Fruit fly (Drosophila melanogaster) whole organism, embryonic: ENCODE measurements around the gene His3.3B.

Experiments
- Asciz ChIP-seq: fragments of 200-800 bp; sonication (Bioruptor generic); optimal IDR thresholded peaks from 2 replicates; lab custom pipeline; 2017; ENCODE audit warnings: missing biosample characterization, mild to moderate bottlenecking, missing genetic modification characterization, missing genetic modification reagents
- Blimp-1 ChIP-seq: fragments of 200-800 bp; sonication (Bioruptor generic); optimal IDR thresholded peaks from 3 replicates; lab custom pipeline; 2018; ENCODE audit warnings: missing biosample characterization, missing genetic modification characterization, mild to moderate bottlenecking, moderate library complexity, missing genetic modification reagents
- CG10462 ChIP-seq: fragments of 200-800 bp; sonication (Bioruptor generic); optimal IDR thresholded peaks from 2 replicates; lab custom pipeline; 2016; ENCODE audit warnings: missing biosample characterization, missing genetic modification characterization
- CG11093 ChIP-seq: fragments of 200-800 bp; sonication (Bioruptor generic); IDR thresholded peaks from 3 replicates; pipeline ENCODE4 v1.3.6; 2022; ENCODE audit warnings: missing biosample characterization, missing genetic modification characterization
- CG12155 ChIP-seq: fragments of 200-800 bp; sonication (Bioruptor generic); optimal IDR thresholded peaks from 3 replicates; lab custom pipeline; 2016; ENCODE audit warnings: missing biosample characterization, missing genetic modification characterization
- CG12219 ChIP-seq: fragments of 200-800 bp; sonication (Bioruptor generic); optimal IDR thresholded peaks from 3 replicates; lab custom pipeline; 2018; ENCODE audit warnings: missing biosample characterization, mild to moderate bottlenecking, missing genetic modification characterization
- CG14710 ChIP-seq: fragments of 200-800 bp; sonication (Bioruptor generic); optimal IDR thresholded peaks from 3 replicates; lab custom pipeline; 2019; ENCODE audit warnings: missing biosample characterization, mild to moderate bottlenecking, missing genetic modification characterization, moderate library complexity
- CG15479 ChIP-seq: fragments of 200-800 bp; sonication (Bioruptor generic); optimal IDR thresholded peaks from 3 replicates; lab custom pipeline; 2019; ENCODE audit warnings: missing biosample characterization, mild to moderate bottlenecking, missing genetic modification characterization, moderate library complexity
- CG17802 ChIP-seq: fragments of 200-800 bp; sonication (Bioruptor generic); optimal IDR thresholded peaks from 2 replicates; lab custom pipeline; 2018; ENCODE audit warnings: missing biosample characterization, mild to moderate bottlenecking, missing genetic modification characterization, moderate library complexity
- CG1832 ChIP-seq: fragments of 200-800 bp; sonication (Bioruptor generic); optimal IDR thresholded peaks from 2 replicates; lab custom pipeline; 2017; ENCODE audit warnings: missing biosample characterization, mild to moderate bottlenecking, missing genetic modification characterization, inconsistent platforms
- CG2120 ChIP-seq: fragments of 200-800 bp; sonication (Bioruptor generic); optimal IDR thresholded peaks from 3 replicates; lab custom pipeline; 2016; ENCODE audit warnings: missing biosample characterization, missing genetic modification characterization
- CG30431 ChIP-seq: fragments of 200-800 bp; sonication (Bioruptor generic); optimal IDR thresholded peaks from 2 replicates; lab custom pipeline; 2017; ENCODE audit warnings: missing biosample characterization, missing genetic modification characterization
- CG3281 ChIP-seq: fragments of 200-800 bp; sonication (Bioruptor generic); optimal IDR thresholded peaks from 3 replicates; lab custom pipeline; 2017; ENCODE audit warnings: missing biosample characterization, mild to moderate bottlenecking, missing genetic modification characterization
- CG34376 ChIP-seq: fragments of 200-800 bp; sonication (Bioruptor generic); optimal IDR thresholded peaks from 2 replicates; lab custom pipeline; 2018; ENCODE audit warnings: missing biosample characterization, mild to moderate bottlenecking, missing genetic modification characterization
- CG4328 ChIP-seq: fragments of 200-800 bp; sonication (Bioruptor generic); optimal IDR thresholded peaks from 3 replicates; lab custom pipeline; 2017; ENCODE audit warnings: missing biosample characterization, missing genetic modification reagents, missing genetic modification characterization
- CG8089 ChIP-seq: fragments of 200-800 bp; sonication (Bioruptor generic); optimal IDR thresholded peaks from 3 replicates; lab custom pipeline; 2016; ENCODE audit warnings: missing biosample characterization, missing genetic modification characterization
- CG8290 ChIP-seq, 3 experiments: fragments of 200-800 bp; sonication (Bioruptor generic); optimal IDR thresholded peaks; 2 replicates each; lab custom pipeline; 2016 to 2019; ENCODE audit warnings: missing biosample characterization in 3 of 3, missing genetic modification characterization in 3 of 3, mild to moderate bottlenecking in 2 of 3, moderate library complexity in 1 of 3
- CTCF ChIP-seq: fragments of 200-800 bp; sonication (Bioruptor generic); optimal IDR thresholded peaks from 2 replicates; lab custom pipeline; 2017; ENCODE audit warnings: missing biosample characterization, mild to moderate bottlenecking, missing genetic modification characterization, moderate library complexity
- CoRest ChIP-seq: fragments of 200-800 bp; sonication (Bioruptor generic); optimal IDR thresholded peaks from 3 replicates; lab custom pipeline; 2018; ENCODE audit warnings: missing biosample characterization, mild to moderate bottlenecking, missing genetic modification characterization, moderate library complexity
- Deaf1 ChIP-seq: fragments of 200-800 bp; optimal IDR thresholded peaks from 3 replicates; lab custom pipeline; 2019; ENCODE audit warnings: missing biosample characterization, mild to moderate bottlenecking, missing genetic modification characterization, moderate library complexity
- Dref ChIP-seq: fragments of 200-800 bp; sonication (Bioruptor generic); IDR thresholded peaks from 2 replicates; pipeline ENCODE4 v1.3.6; 2022; ENCODE audit warnings: missing biosample characterization, missing genetic modification characterization
- Ets65A ChIP-seq: fragments of 200-800 bp; sonication (Bioruptor generic); peaks from one replicate; lab custom pipeline; 2016; ENCODE audit warnings: missing biosample characterization, missing genetic modification characterization
- Fer3 ChIP-seq: fragments of 200-800 bp; sonication (Bioruptor generic); optimal IDR thresholded peaks from 2 replicates; lab custom pipeline; 2018; ENCODE audit warnings: missing biosample characterization, mild to moderate bottlenecking, missing genetic modification characterization, moderate library complexity
- Max ChIP-seq: fragments of 200-800 bp; sonication (Bioruptor generic); optimal IDR thresholded peaks from 2 replicates; lab custom pipeline; 2016; ENCODE audit warnings: missing biosample characterization, mild to moderate bottlenecking, missing genetic modification characterization
- NC2α ChIP-seq: fragments of 200-800 bp; sonication (Bioruptor generic); optimal IDR thresholded peaks from 2 replicates; lab custom pipeline; 2016; ENCODE audit warnings: missing biosample characterization, missing genetic modification characterization
- Nf-YA ChIP-seq: fragments of 200-800 bp; sonication (Bioruptor generic); IDR thresholded peaks from 2 replicates; pipeline ENCODE4 v1.3.6; 2022; ENCODE audit warnings: missing biosample characterization, missing genetic modification characterization
- Side ChIP-seq: fragments of 200-800 bp; sonication (Bioruptor generic); optimal IDR thresholded peaks from 2 replicates; lab custom pipeline; 2016; ENCODE audit warnings: missing biosample characterization, missing genetic modification characterization
- Sin3A ChIP-seq: fragments of >200 bp; optimal IDR thresholded peaks from 2 replicates; lab custom pipeline; 2018
- Xrp1 ChIP-seq: fragments of 200-800 bp; sonication (Bioruptor generic); IDR thresholded peaks from 2 replicates; pipeline ENCODE4 v1.3.6; 2022; ENCODE audit warnings: missing biosample characterization, missing genetic modification characterization
- ato ChIP-seq: fragments of 200-800 bp; sonication (Bioruptor generic); IDR thresholded peaks from 2 replicates; pipeline ENCODE4 v1.3.6; 2022; ENCODE audit warnings: missing biosample characterization, missing genetic modification characterization; ENCODE audit not compliant: partially characterized antibody
- cg ChIP-seq: fragments of 200-800 bp; sonication (Bioruptor generic); optimal IDR thresholded peaks from 3 replicates; lab custom pipeline; 2019; ENCODE audit warnings: missing biosample characterization, mild to moderate bottlenecking, missing genetic modification characterization, moderate library complexity
- chinmo ChIP-seq: fragments of 200-800 bp; sonication (Bioruptor generic); IDR thresholded peaks from 4 replicates; pipeline ENCODE4 v1.3.6; 2022; ENCODE audit warnings: missing biosample characterization, missing genetic modification characterization; ENCODE audit not compliant: partially characterized antibody
- disco-r ChIP-seq: fragments of 200-800 bp; sonication (Bioruptor generic); optimal IDR thresholded peaks from 2 replicates; lab custom pipeline; 2016; ENCODE audit warnings: missing biosample characterization, missing genetic modification characterization
- esg ChIP-seq: fragments of 200-800 bp; sonication (Bioruptor generic); conservative IDR thresholded peaks from 2 replicates; pipeline ENCODE4 v1.3.6; 2022; ENCODE audit warnings: missing biosample characterization, missing genetic modification characterization
- fd96Cb ChIP-seq: fragments of 200-800 bp; sonication (Bioruptor generic); optimal IDR thresholded peaks from 2 replicates; lab custom pipeline; 2018; ENCODE audit warnings: missing biosample characterization, mild to moderate bottlenecking, missing genetic modification characterization, moderate library complexity
- fu2 ChIP-seq: fragments of 200-800 bp; sonication (Bioruptor generic); optimal IDR thresholded peaks from 2 replicates; lab custom pipeline; 2016; ENCODE audit warnings: missing biosample characterization, missing genetic modification characterization
- gem ChIP-seq: fragments of 200-800 bp; sonication (Bioruptor generic); optimal IDR thresholded peaks from 2 replicates; lab custom pipeline; 2019; ENCODE audit warnings: missing biosample characterization, mild to moderate bottlenecking, missing genetic modification characterization, moderate library complexity
- gfzf ChIP-seq: fragments of 200-800 bp; sonication (Bioruptor generic); optimal IDR thresholded peaks from 2 replicates; lab custom pipeline; 2016; ENCODE audit warnings: missing biosample characterization, mild to moderate bottlenecking, missing genetic modification characterization, moderate library complexity
- grn ChIP-seq: fragments of 200-800 bp; sonication (Bioruptor generic); optimal IDR thresholded peaks from 3 replicates; lab custom pipeline; 2017; ENCODE audit warnings: missing biosample characterization, missing genetic modification characterization
- her ChIP-seq: fragments of 200-800 bp; sonication (Bioruptor generic); optimal IDR thresholded peaks from 2 replicates; lab custom pipeline; 2016; ENCODE audit warnings: missing biosample characterization, missing genetic modification characterization
- ind ChIP-seq: fragments of 200-800 bp; sonication (Bioruptor generic); optimal IDR thresholded peaks from 3 replicates; lab custom pipeline; 2016; ENCODE audit warnings: missing biosample characterization, missing genetic modification characterization
- knrl ChIP-seq: fragments of 200-800 bp; sonication (Bioruptor generic); IDR thresholded peaks from 3 replicates; pipeline ENCODE4 v1.3.6; 2022; ENCODE audit warnings: missing biosample characterization, missing genetic modification characterization; ENCODE audit not compliant: partially characterized antibody
- maf-S ChIP-seq: fragments of 200-800 bp; sonication (Bioruptor generic); optimal IDR thresholded peaks from 2 replicates; lab custom pipeline; 2016; ENCODE audit warnings: missing biosample characterization, missing genetic modification characterization
- pb ChIP-seq: fragments of 200-800 bp; sonication (Bioruptor generic); optimal IDR thresholded peaks from 3 replicates; lab custom pipeline; 2016; ENCODE audit warnings: missing biosample characterization, missing genetic modification characterization
- pita ChIP-seq: fragments of 200-800 bp; sonication (Bioruptor generic); optimal IDR thresholded peaks from 2 replicates; lab custom pipeline; 2017; ENCODE audit warnings: missing biosample characterization, mild to moderate bottlenecking, missing genetic modification characterization
- pum ChIP-seq: fragments of 200-800 bp; sonication (Bioruptor generic); optimal IDR thresholded peaks from 2 replicates; lab custom pipeline; 2016; ENCODE audit warnings: missing biosample characterization, missing genetic modification characterization
- sens-2 ChIP-seq: fragments of 200-800 bp; sonication (Bioruptor generic); IDR thresholded peaks from 2 replicates; pipeline ENCODE4 v1.3.6; 2022; ENCODE audit warnings: missing biosample characterization, missing genetic modification characterization
- slp2 ChIP-seq: fragments of 200-800 bp; sonication (Bioruptor generic); optimal IDR thresholded peaks from 2 replicates; lab custom pipeline; 2016; ENCODE audit warnings: missing biosample characterization, missing genetic modification characterization
- sqz ChIP-seq: fragments of 200-800 bp; sonication (Bioruptor generic); optimal IDR thresholded peaks from 3 replicates; lab custom pipeline; 2018; ENCODE audit warnings: missing biosample characterization, mild to moderate bottlenecking, missing genetic modification characterization
- zfh2 ChIP-seq: fragments of 200-800 bp; sonication (Bioruptor generic); optimal IDR thresholded peaks from 2 replicates; lab custom pipeline; 2016; ENCODE audit warnings: missing biosample characterization, missing genetic modification characterization

Gene His3.3B

DNA sequence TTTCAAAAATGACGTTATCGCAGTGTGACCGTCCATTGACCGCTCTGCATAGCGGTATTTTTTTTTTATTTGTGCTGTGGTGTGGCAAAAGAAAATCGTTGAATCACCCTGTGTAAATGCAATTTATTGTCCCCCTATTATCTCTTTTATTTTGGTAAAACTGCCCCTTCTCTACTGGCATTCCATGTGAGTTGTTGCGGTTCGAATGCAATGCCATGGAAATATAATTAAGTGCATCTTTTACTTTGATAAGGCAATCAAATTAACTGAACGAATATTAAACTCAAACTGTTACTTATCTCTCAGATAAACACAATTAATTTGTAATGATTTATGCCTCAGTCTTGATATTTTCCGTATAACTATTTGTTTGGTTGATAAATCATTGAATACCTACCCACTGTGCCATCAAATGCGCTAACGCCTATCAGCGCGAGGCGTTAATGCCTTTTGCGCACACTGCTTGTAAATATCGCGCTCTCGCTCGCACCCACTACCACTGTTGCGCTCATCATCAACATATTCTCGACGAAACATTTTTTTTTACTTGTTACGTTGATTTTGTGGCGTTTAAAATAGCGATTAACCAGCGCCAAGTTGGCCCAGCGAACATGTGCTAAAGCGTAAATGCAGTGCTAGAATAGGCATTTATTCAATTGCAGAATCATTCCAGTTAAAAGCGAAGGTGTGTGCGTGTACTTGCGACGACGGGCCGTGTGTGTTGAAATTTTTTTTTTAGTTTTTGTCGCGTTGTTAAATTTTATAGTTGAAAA, 47.2 kb downstream of the His3.3B start (continued):
- no peak for TF ChIP-seq Deaf1 (tag; lab: Kevin White, UChicago)
- TF ChIP-seq CG8089: peak; percentile 51
- no peak for TF ChIP-seq NC2α (GFP tag; lab: Kevin White, UChicago)
- TF ChIP-seq CoRest: peak; percentile 72
- TF ChIP-seq CG12219: no peak
- TF ChIP-seq cg (GFP tag; lab: Kevin White, UChicago): peak; percentile 74
- peak; percentile 31 for TF ChIP-seq Max (GFP tag; lab: Kevin White, UChicago)
- TF ChIP-seq Fer3 (tag; lab: Kevin White, UChicago): peak; percentile 18
- no peak for TF ChIP-seq chinmo (GFP tag; lab: Robert Waterston, UW)
- TF ChIP-seq fd96Cb (tag; lab: Kevin White, UChicago): peak; percentile 38
- peak; percentile 50 for TF ChIP-seq CG30431 (GFP tag; lab: Kevin White, UChicago)
- no peak for TF ChIP-seq fu2 (GFP tag; lab: Kevin White, UChicago)
- TF ChIP-seq knrl (GFP tag; lab: Robert Waterston, UW): 0 out of 3 replicates have a peak, but pooled peaks have one; percentile 22
- TF ChIP-seq maf-S: peak; percentile 52
- no peak for TF ChIP-seq Dref (GFP tag; lab: Robert Waterston, UW)
- 0 out of 3 replicates have a peak, but pooled peaks have one; percentile 28 for TF ChIP-seq CG11093 (GFP tag; lab: Robert Waterston, UW)
- TF ChIP-seq CG2120 (GFP tag; lab: Kevin White, UChicago): peak; percentile 65
- no peak for TF ChIP-seq disco-r
- no peak for TF ChIP-seq CG10462 (GFP tag; lab: Kevin White, UChicago)
- TF ChIP-seq gem (tag; lab: Kevin White, UChicago): peak; percentile 69
- no peak for TF ChIP-seq sens-2 (GFP tag; lab: Robert Waterston, UW)
- peak; percentile 38; the same call in 1 of the 2 replicates for TF ChIP-seq Xrp1 (GFP tag; lab: Robert Waterston, UW)
- peak; percentile 52 for TF ChIP-seq CG1832 (GFP tag; lab: Kevin White, UChicago)
- peak; percentile 67 for TF ChIP-seq Sin3A
- peak; percentile 30 for TF ChIP-seq CG17802 (tag; lab: Kevin White, UChicago)
- no peak for TF ChIP-seq Side (GFP tag; lab: Kevin White, UChicago)
- peak; percentile 62 for TF ChIP-seq CG14710
- peak; percentile 28 for TF ChIP-seq CG3281 (GFP tag; lab: Kevin White, UChicago)
- TF ChIP-seq pb (GFP tag; lab: Kevin White, UChicago): peak; percentile 50
- peak; percentile 75 for TF ChIP-seq CG15479 (GFP tag; lab: Kevin White, UChicago)
- no peak for TF ChIP-seq CG34376 (GFP tag; lab: Kevin White, UChicago)
- peak; percentile 38 for TF ChIP-seq CG12155
- peak; percentile 28 for TF ChIP-seq Blimp-1 (GFP tag; lab: Kevin White, UChicago)
- no peak for TF ChIP-seq Nf-YA (GFP tag; lab: Robert Waterston, UW)
- TF ChIP-seq ato: no peak
- TF ChIP-seq grn (GFP tag; lab: Kevin White, UChicago): no peak
- TF ChIP-seq ind (GFP tag; lab: Kevin White, UChicago): peak; percentile 65
- TF ChIP-seq sqz (GFP tag; lab: Kevin White, UChicago): peak; percentile 28
- peak; percentile 43 for TF ChIP-seq Asciz
- TF ChIP-seq her: peak; percentile 39
- no peak for TF ChIP-seq CG4328 (GFP tag; lab: Kevin White, UChicago)
- peak; percentile 54 for TF ChIP-seq Ets65A
- no peak for TF ChIP-seq CTCF
- peak; percentile 49 for TF ChIP-seq zfh2 (GFP tag; lab: Kevin White, UChicago)
- no peak for TF ChIP-seq CG8290 (GFP tag; optimal IDR thresholded peaks at IDR 0.05; lab: Kevin White, UChicago)
- TF ChIP-seq CG8290 (tag; optimal IDR thresholded peaks at IDR 0.05; lab: Kevin White, UChicago): peak; percentile 12 to 63
- 0 out of 2 replicates have a peak, but pooled peaks have one; percentile 32 for TF ChIP-seq esg
- TF ChIP-seq gfzf (GFP tag; lab: Kevin White, UChicago): peak; percentile 91
- no peak for TF ChIP-seq pita (GFP tag; lab: Kevin White, UChicago)
- no peak for TF ChIP-seq pum (GFP tag; lab: Kevin White, UChicago)
- TF ChIP-seq slp2 (GFP tag; lab: Kevin White, UChicago): no peak
